Fruit fly (Drosophila melanogaster) whole organism, embryonic: ENCODE measurements around the gene RpL27A.

Experiments
- Asciz ChIP-seq: fragments of 200-800 bp; sonication (Bioruptor generic); optimal IDR thresholded peaks from 2 replicates; lab custom pipeline; 2017; ENCODE audit warnings: missing biosample characterization, mild to moderate bottlenecking, missing genetic modification characterization, missing genetic modification reagents
- Atf-2 ChIP-seq: fragments of 200-800 bp; sonication (Bioruptor generic); optimal IDR thresholded peaks from 2 replicates; lab custom pipeline; 2016; ENCODE audit warnings: missing biosample characterization, missing genetic modification characterization
- Blimp-1 ChIP-seq: fragments of 200-800 bp; sonication (Bioruptor generic); optimal IDR thresholded peaks from 3 replicates; lab custom pipeline; 2018; ENCODE audit warnings: missing biosample characterization, missing genetic modification characterization, mild to moderate bottlenecking, moderate library complexity, missing genetic modification reagents
- CG10654 ChIP-seq: fragments of 200-800 bp; sonication (Bioruptor generic); optimal IDR thresholded peaks from 2 replicates; lab custom pipeline; 2016; ENCODE audit warnings: missing biosample characterization, missing genetic modification characterization
- CG11504 ChIP-seq: fragments of 200-800 bp; sonication (Bioruptor generic); optimal IDR thresholded peaks from 3 replicates; lab custom pipeline; 2019; ENCODE audit warnings: missing biosample characterization, mild to moderate bottlenecking, missing genetic modification characterization, moderate library complexity
- CG1233 ChIP-seq: fragments of 200-800 bp; sonication (Bioruptor generic); optimal IDR thresholded peaks from 4 replicates; lab custom pipeline; 2018; ENCODE audit warnings: missing biosample characterization, mild to moderate bottlenecking, missing genetic modification characterization
- CG12391 ChIP-seq: fragments of 200-800 bp; sonication (Bioruptor generic); optimal IDR thresholded peaks from 3 replicates; lab custom pipeline; 2018; ENCODE audit warnings: missing biosample characterization, mild to moderate bottlenecking, missing genetic modification characterization, moderate library complexity
- CG12659 ChIP-seq: fragments of 200-800 bp; sonication (Bioruptor generic); optimal IDR thresholded peaks from 3 replicates; lab custom pipeline; 2017; ENCODE audit warnings: mild to moderate bottlenecking, missing biosample characterization, missing genetic modification reagents, missing genetic modification characterization
- CG12744 ChIP-seq: fragments of 200-800 bp; sonication (Bioruptor generic); optimal IDR thresholded peaks from 2 replicates; lab custom pipeline; 2016; ENCODE audit warnings: missing biosample characterization, missing genetic modification characterization
- CG15269 ChIP-seq: fragments of 200-800 bp; sonication (Bioruptor generic); optimal IDR thresholded peaks from 2 replicates; lab custom pipeline; 2018; ENCODE audit warnings: missing biosample characterization, mild to moderate bottlenecking, missing genetic modification characterization, moderate library complexity
- CG17361 ChIP-seq: fragments of 200-800 bp; sonication (Bioruptor generic); IDR thresholded peaks from 3 replicates; pipeline ENCODE4 v1.3.6; 2022; ENCODE audit warnings: missing biosample characterization, missing genetic modification characterization
- CG31441 ChIP-seq: fragments of 200-800 bp; sonication (Bioruptor generic); IDR thresholded peaks from 2 replicates; pipeline ENCODE4 v1.3.6; 2022; ENCODE audit warnings: missing biosample characterization, missing genetic modification characterization
- CG34376 ChIP-seq: fragments of 200-800 bp; sonication (Bioruptor generic); optimal IDR thresholded peaks from 2 replicates; lab custom pipeline; 2018; ENCODE audit warnings: missing biosample characterization, mild to moderate bottlenecking, missing genetic modification characterization
- CG3847 ChIP-seq: fragments of 200-800 bp; sonication (Bioruptor generic); IDR thresholded peaks from 2 replicates; pipeline ENCODE4 v1.3.6; 2022; ENCODE audit warnings: missing biosample characterization, missing genetic modification characterization
- CG4328 ChIP-seq: fragments of 200-800 bp; sonication (Bioruptor generic); optimal IDR thresholded peaks from 3 replicates; lab custom pipeline; 2017; ENCODE audit warnings: missing biosample characterization, missing genetic modification reagents, missing genetic modification characterization
- CG4707 ChIP-seq: fragments of 200-800 bp; sonication (Bioruptor generic); optimal IDR thresholded peaks from 2 replicates; lab custom pipeline; 2018; ENCODE audit warnings: missing biosample characterization, mild to moderate bottlenecking, missing genetic modification characterization, moderate library complexity
- CG7839 ChIP-seq: fragments of 200-800 bp; sonication (Bioruptor generic); optimal IDR thresholded peaks from 3 replicates; lab custom pipeline; 2018; ENCODE audit warnings: missing biosample characterization, mild to moderate bottlenecking, missing genetic modification characterization, moderate library complexity
- CG7987 ChIP-seq: fragments of 200-800 bp; sonication (Bioruptor generic); optimal IDR thresholded peaks from 2 replicates; lab custom pipeline; 2018; ENCODE audit warnings: missing biosample characterization, mild to moderate bottlenecking, missing genetic modification characterization, moderate library complexity
- CG9797 ChIP-seq: fragments of 200-800 bp; sonication (Bioruptor generic); optimal IDR thresholded peaks from 3 replicates; lab custom pipeline; 2018; ENCODE audit warnings: missing biosample characterization, mild to moderate bottlenecking, missing genetic modification characterization
- CG9876 ChIP-seq: fragments of 200-800 bp; sonication (Bioruptor generic); optimal IDR thresholded peaks from 2 replicates; lab custom pipeline; 2016; ENCODE audit warnings: missing biosample characterization, missing genetic modification characterization
- CTCF ChIP-seq: fragments of 200-800 bp; sonication (Bioruptor generic); optimal IDR thresholded peaks from 2 replicates; lab custom pipeline; 2017; ENCODE audit warnings: missing biosample characterization, mild to moderate bottlenecking, missing genetic modification characterization, moderate library complexity
- Dref ChIP-seq: fragments of 200-800 bp; sonication (Bioruptor generic); IDR thresholded peaks from 2 replicates; pipeline ENCODE4 v1.3.6; 2022; ENCODE audit warnings: missing biosample characterization, missing genetic modification characterization
- Drgx ChIP-seq: fragments of 200-800 bp; sonication (Bioruptor generic); IDR thresholded peaks from 2 replicates; pipeline ENCODE4 v1.3.6; 2022; ENCODE audit warnings: missing biosample characterization, missing genetic modification characterization
- Elba2 ChIP-seq: fragments of 200-800 bp; sonication (Bioruptor generic); optimal IDR thresholded peaks from 3 replicates; lab custom pipeline; 2016; ENCODE audit warnings: missing biosample characterization, missing genetic modification characterization
- Fer3 ChIP-seq: fragments of 200-800 bp; sonication (Bioruptor generic); optimal IDR thresholded peaks from 2 replicates; lab custom pipeline; 2018; ENCODE audit warnings: missing biosample characterization, mild to moderate bottlenecking, missing genetic modification characterization, moderate library complexity
- H2.0 ChIP-seq: fragments of 200-800 bp; sonication (Bioruptor generic); IDR thresholded peaks from 2 replicates; pipeline ENCODE4 v1.3.6; 2022; ENCODE audit warnings: missing biosample characterization, missing genetic modification characterization
- HLH54F ChIP-seq: fragments of 200-800 bp; sonication (Bioruptor generic); optimal IDR thresholded peaks from 3 replicates; lab custom pipeline; 2016; ENCODE audit warnings: missing biosample characterization, missing genetic modification characterization
- Hr51 ChIP-seq, 2 experiments: fragments of 200-800 bp; sonication (Bioruptor generic); optimal IDR thresholded peaks; 2 replicates in 1 of 2; 3 replicates in 1 of 2; lab custom pipeline; 2016 to 2018; ENCODE audit warnings: missing biosample characterization in 2 of 2, missing genetic modification characterization in 2 of 2, mild to moderate bottlenecking in 1 of 2, moderate library complexity in 1 of 2
- Hr78 ChIP-seq, 2 experiments: fragments of 200-800 bp in 1 of 2; fragments of >200 bp in 1 of 2; sonication (Bioruptor generic) in 1 of 2; optimal IDR thresholded peaks; 2 replicates each; lab custom pipeline; 2017 to 2019; ENCODE audit warnings: missing biosample characterization in 2 of 2, missing genetic modification characterization in 2 of 2, mild to moderate bottlenecking in 1 of 2, moderate library complexity in 1 of 2
- Lpt ChIP-seq: fragments of >200 bp; optimal IDR thresholded peaks from 2 replicates; lab custom pipeline; 2018; ENCODE audit warnings: missing biosample characterization, missing genetic modification characterization
- MESR4 ChIP-seq: fragments of 200-800 bp; sonication (Bioruptor generic); optimal IDR thresholded peaks from 2 replicates; lab custom pipeline; 2018; ENCODE audit warnings: missing biosample characterization, mild to moderate bottlenecking, missing genetic modification characterization, moderate library complexity
- Med ChIP-seq: fragments of 200-800 bp; sonication (Bioruptor generic); peaks from one replicate; lab custom pipeline; 2016; ENCODE audit warnings: missing biosample characterization, missing genetic modification characterization, mild to moderate bottlenecking, inconsistent platforms, moderate library complexity
- NC2α ChIP-seq: fragments of 200-800 bp; sonication (Bioruptor generic); optimal IDR thresholded peaks from 2 replicates; lab custom pipeline; 2016; ENCODE audit warnings: missing biosample characterization, missing genetic modification characterization
- Rx ChIP-seq: fragments of 200-800 bp; sonication (Bioruptor generic); IDR thresholded peaks from 2 replicates; pipeline ENCODE4 v1.3.6; 2022; ENCODE audit warnings: missing biosample characterization, missing genetic modification characterization
- Ssrp ChIP-seq: fragments of 200-800 bp; sonication (Bioruptor generic); optimal IDR thresholded peaks from 2 replicates; lab custom pipeline; 2018; ENCODE audit warnings: missing biosample characterization, mild to moderate bottlenecking, missing genetic modification characterization, moderate library complexity
- Usf ChIP-seq: fragments of 200-800 bp; sonication (Bioruptor generic); optimal IDR thresholded peaks from 2 replicates; lab custom pipeline; 2017; ENCODE audit warnings: missing genotype, missing biosample characterization, missing genetic modification characterization
- al ChIP-seq: fragments of 200-800 bp; sonication (Bioruptor generic); IDR thresholded peaks from 2 replicates; pipeline ENCODE4 v1.3.6; 2022; ENCODE audit warnings: missing biosample characterization, missing genetic modification characterization
- az2 ChIP-seq: fragments of 200-800 bp; sonication (Bioruptor generic); optimal IDR thresholded peaks from 3 replicates; lab custom pipeline; 2016; ENCODE audit warnings: missing biosample characterization, missing genetic modification characterization
- bbx ChIP-seq: fragments of 200-800 bp; sonication (Bioruptor generic); IDR thresholded peaks from 2 replicates; pipeline ENCODE4 v1.3.6; 2022; ENCODE audit warnings: missing biosample characterization, missing genetic modification characterization; ENCODE audit not compliant: partially characterized antibody
- bcd ChIP-seq: fragments of 200-800 bp; sonication (Bioruptor generic); optimal IDR thresholded peaks from 2 replicates; lab custom pipeline; 2017; ENCODE audit warnings: missing biosample characterization, mild to moderate bottlenecking, missing genetic modification characterization
- btn ChIP-seq: fragments of 200-800 bp; sonication (Bioruptor generic); optimal IDR thresholded peaks from 2 replicates; lab custom pipeline; 2016; ENCODE audit warnings: missing biosample characterization, missing genetic modification characterization
- cad ChIP-seq: fragments of >200 bp; optimal IDR thresholded peaks from 2 replicates; lab custom pipeline; 2017; ENCODE audit warnings: missing biosample characterization, missing genetic modification characterization
- cas ChIP-seq: fragments of 200-800 bp; sonication (Bioruptor generic); IDR thresholded peaks from 2 replicates; pipeline ENCODE4 v1.3.6; 2022; ENCODE audit warnings: missing biosample characterization, missing genetic modification characterization
- dati ChIP-seq: fragments of 200-800 bp; sonication (Bioruptor generic); IDR thresholded peaks from 2 replicates; pipeline ENCODE4 v1.3.6; 2022; ENCODE audit warnings: missing biosample characterization, missing genetic modification characterization
- dmrt99B ChIP-seq: fragments of 200-800 bp; sonication (Bioruptor generic); optimal IDR thresholded peaks from 2 replicates; lab custom pipeline; 2018; ENCODE audit warnings: missing biosample characterization, mild to moderate bottlenecking, missing genetic modification characterization, moderate library complexity
- peb ChIP-seq: fragments of 200-800 bp; sonication (Bioruptor generic); IDR thresholded peaks from 2 replicates; pipeline ENCODE4 v1.3.6; 2022; ENCODE audit warnings: missing biosample characterization, missing genetic modification characterization
- psq ChIP-seq: fragments of 200-800 bp; sonication (Bioruptor generic); optimal IDR thresholded peaks from 2 replicates; lab custom pipeline; 2017; ENCODE audit warnings: missing biosample characterization, missing genetic modification characterization
- sd ChIP-seq: fragments of 200-800 bp; sonication (Bioruptor generic); optimal IDR thresholded peaks from 3 replicates; lab custom pipeline; 2018; ENCODE audit warnings: missing biosample characterization, mild to moderate bottlenecking, missing genetic modification characterization, moderate library complexity
- sens ChIP-seq: fragments of 200-800 bp; sonication (Bioruptor generic); peaks from one replicate; lab custom pipeline; 2016; ENCODE audit warnings: missing biosample characterization, missing genetic modification characterization
- sug ChIP-seq: fragments of 200-800 bp; optimal IDR thresholded peaks from 2 replicates; lab custom pipeline; 2019; ENCODE audit warnings: missing biosample characterization, mild to moderate bottlenecking, missing genetic modification characterization, moderate library complexity
- vfl ChIP-seq: fragments of 200-800 bp; sonication (Bioruptor generic); optimal IDR thresholded peaks from 2 replicates; lab custom pipeline; 2016; ENCODE audit warnings: missing biosample characterization, missing genetic modification characterization

RpL27A gene

DNA sequence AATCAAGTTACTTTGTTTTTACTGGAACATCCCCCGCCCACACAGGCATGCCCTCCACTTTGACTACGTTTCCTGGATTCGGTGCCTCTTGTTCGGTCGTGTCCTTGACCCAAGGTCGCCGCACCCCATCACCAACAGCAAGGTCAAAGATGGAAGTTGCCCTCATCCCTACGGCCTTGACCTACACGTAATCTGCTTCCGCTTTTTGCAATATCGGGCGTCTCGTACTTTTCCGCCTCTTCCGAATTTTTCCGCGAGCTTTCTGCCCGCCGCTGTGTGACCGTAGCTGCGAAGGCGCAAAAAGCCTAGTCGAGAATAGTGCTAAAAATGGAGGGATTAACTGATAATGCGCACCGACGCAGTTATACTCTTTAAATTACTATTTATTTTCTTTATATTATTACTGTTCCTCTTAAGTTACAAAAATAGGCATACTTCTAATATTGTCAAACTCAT is 1.6 kb downstream of the RpL27A start, which contains the start of gene Gs1l (continued):
- no peak for TF ChIP-seq NC2α (GFP tag; lab: Kevin White, UChicago)
- TF ChIP-seq Hr51 (GFP tag; optimal IDR thresholded peaks at IDR 0.05; lab: Kevin White, UChicago): peak in 1 of 2 experiments; percentile 21
- 0 out of 2 replicates have a peak, but pooled peaks have one; percentile 28 for TF ChIP-seq Dref (GFP tag; lab: Robert Waterston, UW)
- no peak for TF ChIP-seq al (GFP tag; lab: Robert Waterston, UW)
- no peak for TF ChIP-seq cas (GFP tag; lab: Robert Waterston, UW)
- TF ChIP-seq CG4328: no peak
- peak; percentile 42; the same call in 1 of the 2 replicates for TF ChIP-seq bbx (GFP tag; lab: Robert Waterston, UW)
- no peak for TF ChIP-seq peb (GFP tag; lab: Robert Waterston, UW)
- TF ChIP-seq H2.0 (GFP tag; lab: Robert Waterston, UW): no peak
- TF ChIP-seq CG3847 (GFP tag; lab: Robert Waterston, UW): peak; percentile 42; the same call in 1 of the 2 replicates
- TF ChIP-seq btn: no peak
- no peak for TF ChIP-seq CTCF (GFP tag; lab: Kevin White, UChicago)
- TF ChIP-seq Med: peak; percentile 82
- TF ChIP-seq Elba2 (GFP tag; lab: Kevin White, UChicago): no peak
- no peak for TF ChIP-seq CG4707 (GFP tag; lab: Kevin White, UChicago)
- no peak for TF ChIP-seq Lpt (GFP tag; lab: Kevin White, UChicago)
- TF ChIP-seq CG12744 (GFP tag; lab: Kevin White, UChicago): no peak
- TF ChIP-seq HLH54F (GFP tag; lab: Kevin White, UChicago): no peak
- peak; percentile 45 for TF ChIP-seq bcd (GFP tag; lab: Kevin White, UChicago)
- peak; percentile 46 for TF ChIP-seq CG9797
- TF ChIP-seq CG17361 (GFP tag; lab: Robert Waterston, UW): 0 out of 3 replicates have a peak, but pooled peaks have one; percentile 15
- TF ChIP-seq dmrt99B: no peak
- TF ChIP-seq sug (tag; lab: Kevin White, UChicago): peak; percentile 22
- TF ChIP-seq Ssrp (tag; lab: Kevin White, UChicago): peak; percentile 42
- TF ChIP-seq Fer3 (tag; lab: Kevin White, UChicago): peak; percentile 5
- TF ChIP-seq Atf-2 (GFP tag; lab: Kevin White, UChicago): no peak
- peak in 1 of 2 experiments; percentile 55 for TF ChIP-seq Hr78 (GFP tag; optimal IDR thresholded peaks at IDR 0.05; lab: Kevin White, UChicago)
- TF ChIP-seq CG11504 (tag; lab: Kevin White, UChicago): peak; percentile 17
- TF ChIP-seq CG31441 (GFP tag; lab: Robert Waterston, UW): 0 out of 2 replicates have a peak, but pooled peaks have one; percentile 24
- no peak for TF ChIP-seq CG10654 (GFP tag; lab: Kevin White, UChicago)
- TF ChIP-seq Blimp-1 (GFP tag; lab: Kevin White, UChicago): peak; percentile 22
- peak; percentile 49 for TF ChIP-seq CG15269 (tag; lab: Kevin White, UChicago)
- TF ChIP-seq Usf: no peak
- peak; percentile 36 for TF ChIP-seq CG7839 (tag; lab: Kevin White, UChicago)
- no peak for TF ChIP-seq Rx (GFP tag; lab: Robert Waterston, UW)
- no peak for TF ChIP-seq CG7987 (GFP tag; lab: Kevin White, UChicago)
- peak; percentile 36 for TF ChIP-seq CG34376 (GFP tag; lab: Kevin White, UChicago)
- TF ChIP-seq sens (GFP tag; lab: Kevin White, UChicago): peak; percentile 61
- no peak for TF ChIP-seq vfl (GFP tag; lab: Kevin White, UChicago)
- peak; percentile 40 for TF ChIP-seq CG12659 (GFP tag; lab: Kevin White, UChicago)
- TF ChIP-seq az2 (GFP tag; lab: Kevin White, UChicago): no peak
- TF ChIP-seq CG1233 (GFP tag; lab: Kevin White, UChicago): no peak
- peak; percentile 22 for TF ChIP-seq CG12391
- TF ChIP-seq Asciz (GFP tag; lab: Kevin White, UChicago): no peak
- TF ChIP-seq sd: peak; percentile 56
- no peak for TF ChIP-seq CG9876 (GFP tag; lab: Kevin White, UChicago)
- TF ChIP-seq MESR4 (GFP tag; lab: Kevin White, UChicago): peak; percentile 35
- TF ChIP-seq dati: no peak
- TF ChIP-seq psq: no peak
- peak; percentile 54 for TF ChIP-seq Drgx
- no peak for TF ChIP-seq cad (GFP tag; lab: Kevin White, UChicago)
